Worm (Caenorhabditis elegans) whole organism, L3 larva: Measurements from ENCODE around the gene ckb-2.

Experiments
- ceh-82 ChIP-seq: fragments of 150-350 bp; optimal IDR thresholded peaks from 2 replicates; lab custom pipeline; 2014; ENCODE audit warnings: missing biosample characterization, missing genetic modification characterization
- fos-1 ChIP-seq: fragments of 150-350 bp; optimal IDR thresholded peaks from 2 replicates; lab custom pipeline; 2014; ENCODE audit warnings: missing biosample characterization, missing genetic modification characterization

DNA sequence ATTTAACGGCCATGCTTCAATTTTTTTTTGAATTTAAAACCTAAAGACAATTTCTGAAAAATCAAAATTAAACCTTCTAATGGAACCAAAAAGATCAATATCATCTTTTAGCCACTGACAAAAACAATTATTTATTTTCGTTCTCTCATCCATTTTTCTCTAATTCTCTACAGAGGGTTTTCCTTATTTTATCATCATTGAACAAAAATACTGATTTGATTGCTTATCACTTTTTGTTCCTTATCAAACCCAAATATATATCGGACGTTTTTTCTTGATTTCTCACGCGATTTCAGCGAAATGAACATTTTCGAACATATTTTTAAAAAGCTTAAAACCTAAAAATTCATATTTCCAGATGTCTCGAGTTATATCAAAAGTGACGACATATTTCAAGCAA, 45.4 kb downstream of the ckb-2 start, which contains the start of gene mpc-1:
- no peak for TF ChIP-seq fos-1 (tag; lab: Kevin White, UChicago)
- TF ChIP-seq ceh-82 (tag; lab: Kevin White, UChicago) = no peak
